Worm (Caenorhabditis elegans) whole organism, midembryonic: ENCODE results near the gene F10C1.8.

Source experiments
- cog-1 ChIP-seq: sonication (generic microtip); optimal IDR thresholded peaks from 2 replicates; lab custom pipeline; 2016; ENCODE audit warnings: missing genetic modification characterization, missing compliant biosample characterization
- flt-1 ChIP-seq: fragments of 200-800 bp; sonication (Bioruptor generic); IDR thresholded peaks from 2 replicates; pipeline ENCODE4 v1.3.6; 2022; ENCODE audit warnings: missing genetic modification characterization, missing compliant biosample characterization
- klf-2 ChIP-seq: fragments of 200-800 bp; sonication (Bioruptor generic); conservative IDR thresholded peaks from 2 replicates; pipeline ENCODE4 v1.3.6; 2022; ENCODE audit warnings: missing genetic modification reagents, missing genetic modification characterization, missing compliant biosample characterization
- med-1 ChIP-seq: sonication (generic microtip); optimal IDR thresholded peaks from 2 replicates; lab custom pipeline; 2017; ENCODE audit warnings: missing genetic modification characterization, mild to moderate bottlenecking, missing compliant biosample characterization, antibody characterized with exemption, missing genetic modification reagents; ENCODE audit not compliant: insufficient read depth
- ref-1 ChIP-seq: fragments of 200-800 bp; sonication (Bioruptor generic); conservative IDR thresholded peaks from 2 replicates; pipeline ENCODE4 v1.3.6; 2022; ENCODE audit warnings: missing genetic modification reagents, missing genetic modification characterization, missing compliant biosample characterization
- ztf-23 ChIP-seq: fragments of 200-800 bp; sonication (Bioruptor generic); IDR thresholded peaks from 2 replicates; pipeline ENCODE4 v1.3.6; 2022; ENCODE audit warnings: missing genetic modification reagents, missing genetic modification characterization, missing compliant biosample characterization
- ztf-29 ChIP-seq: fragments of 200-800 bp; sonication (Bioruptor generic); IDR thresholded peaks from 2 replicates; pipeline ENCODE4 v1.3.6; 2022; ENCODE audit warnings: missing genetic modification reagents, missing genetic modification characterization, missing compliant biosample characterization

DNA sequence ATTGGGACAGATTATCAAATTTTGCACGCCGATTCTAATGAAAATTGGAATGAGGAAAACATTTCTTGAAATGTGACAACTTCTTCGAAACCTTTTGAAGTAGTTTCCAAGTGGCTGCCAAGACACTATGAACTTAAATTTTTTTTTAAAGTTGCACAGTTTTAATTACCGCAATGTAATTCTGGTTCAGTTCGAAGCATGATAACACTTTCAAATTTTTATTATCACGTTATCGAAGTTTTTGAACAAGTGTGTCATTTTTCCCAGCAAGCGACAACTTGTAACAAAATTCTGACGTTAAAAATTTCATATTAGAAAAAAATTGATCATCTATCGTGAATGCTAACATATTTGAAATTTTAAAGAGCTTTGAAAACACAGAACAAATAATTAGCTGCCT is 11.5 kb upstream of the F10C1.8 start:
- no peak for TF ChIP-seq cog-1 (tag; lab: Kevin White, UChicago)
- no peak for TF ChIP-seq ref-1 (GFP tag; lab: Robert Waterston, UW)
- TF ChIP-seq flt-1 (GFP tag; lab: Robert Waterston, UW) = no peak
- no peak for TF ChIP-seq ztf-23
- TF ChIP-seq med-1 (GFP tag; lab: Kevin White, UChicago) = no peak
- TF ChIP-seq ztf-29 = no peak
- no peak for TF ChIP-seq klf-2 (GFP tag; lab: Robert Waterston, UW)
